Worm (Caenorhabditis elegans) whole organism, L2 larva: ENCODE data around the gene gpx-7.

ENCODE experiments used
- C34F6.9 ChIP-seq: fragments of 150-350 bp; optimal IDR thresholded peaks from 2 replicates; lab custom pipeline; 2014; ENCODE audit warnings: missing biosample characterization, missing genetic modification characterization
- F13H6.1 ChIP-seq: sonication (generic microtip); optimal IDR thresholded peaks from 2 replicates; lab custom pipeline; 2016; ENCODE audit warnings: missing genetic modification characterization, missing compliant biosample characterization
- ZK546.5 ChIP-seq: sonication (generic microtip); optimal IDR thresholded peaks from 2 replicates; lab custom pipeline; 2017; ENCODE audit warnings: missing biosample characterization, missing genetic modification characterization
- alr-1 ChIP-seq: fragments of 150-350 bp; optimal IDR thresholded peaks from 2 replicates; lab custom pipeline; 2014; ENCODE audit warnings: missing biosample characterization, missing genetic modification characterization
- aly-2 ChIP-seq: fragments of 150-350 bp; optimal IDR thresholded peaks from 2 replicates; lab custom pipeline; 2014; ENCODE audit warnings: missing biosample characterization, missing genetic modification characterization
- blmp-1 ChIP-seq: sonication (generic microtip); optimal IDR thresholded peaks from 2 replicates; lab custom pipeline; 2017; ENCODE audit warnings: missing genetic modification characterization, mild to moderate bottlenecking, missing compliant biosample characterization, antibody characterized with exemption, moderate library complexity; ENCODE audit not compliant: insufficient read depth
- ceh-16 ChIP-seq: fragments of 150-350 bp; optimal IDR thresholded peaks from 2 replicates; lab custom pipeline; 2014; ENCODE audit warnings: missing biosample characterization, missing genetic modification characterization
- crh-2 ChIP-seq: sonication (generic microtip); optimal IDR thresholded peaks from 2 replicates; lab custom pipeline; 2017; ENCODE audit warnings: missing biosample characterization, missing genetic modification characterization
- egl-27 ChIP-seq: sonication (generic microtip); optimal IDR thresholded peaks from 3 replicates; lab custom pipeline; 2017; ENCODE audit warnings: missing biosample characterization, missing genetic modification reagents, missing genetic modification characterization
- elt-1 ChIP-seq: fragments of 150-350 bp; optimal IDR thresholded peaks from 2 replicates; lab custom pipeline; 2014; ENCODE audit warnings: missing biosample characterization, missing genetic modification characterization
- fos-1 ChIP-seq: fragments of 150-350 bp; optimal IDR thresholded peaks from 2 replicates; lab custom pipeline; 2014; ENCODE audit warnings: missing biosample characterization, missing genetic modification characterization
- gmeb-1 ChIP-seq: fragments of 150-350 bp; optimal IDR thresholded peaks from 2 replicates; lab custom pipeline; 2014; ENCODE audit warnings: missing biosample characterization, missing genetic modification characterization
- lsy-2 ChIP-seq, 2 experiments: fragments of 150-350 bp in 1 of 2; sonication (generic microtip) in 1 of 2; optimal IDR thresholded peaks; 2 replicates each; lab custom pipeline; 2014 to 2017; ENCODE audit warnings: missing biosample characterization in 2 of 2, missing genetic modification characterization in 2 of 2
- mdl-1 ChIP-seq, 2 experiments: fragments of 150-350 bp in 1 of 2; sonication (generic microtip) in 1 of 2; optimal IDR thresholded peaks; 2 replicates each; lab custom pipeline; 2017; ENCODE audit warnings: missing biosample characterization in 2 of 2, missing genetic modification characterization in 2 of 2
- nhr-11 ChIP-seq: fragments of 150-350 bp; optimal IDR thresholded peaks from 2 replicates; lab custom pipeline; 2014; ENCODE audit warnings: missing biosample characterization, missing genetic modification characterization
- nhr-129 ChIP-seq: fragments of 150-350 bp; optimal IDR thresholded peaks from 2 replicates; lab custom pipeline; 2014; ENCODE audit warnings: missing biosample characterization, missing genetic modification characterization
- nhr-21 ChIP-seq: fragments of 150-350 bp; optimal IDR thresholded peaks from 2 replicates; lab custom pipeline; 2014; ENCODE audit warnings: missing biosample characterization, missing genetic modification characterization
- nhr-237 ChIP-seq: fragments of 150-350 bp; optimal IDR thresholded peaks from 2 replicates; lab custom pipeline; 2014; ENCODE audit warnings: missing biosample characterization, missing genetic modification characterization
- nhr-25 ChIP-seq: fragments of 150-350 bp; sonication (generic microtip); optimal IDR thresholded peaks from 3 replicates; lab custom pipeline; 2014; ENCODE audit warnings: missing biosample characterization, missing genetic modification characterization
- nhr-6 ChIP-seq: fragments of 150-350 bp; optimal IDR thresholded peaks from 2 replicates; lab custom pipeline; 2014; ENCODE audit warnings: missing biosample characterization, missing genetic modification characterization
- nhr-77 ChIP-seq: fragments of 150-350 bp; optimal IDR thresholded peaks from 2 replicates; lab custom pipeline; 2014; ENCODE audit warnings: missing biosample characterization, missing genetic modification characterization
- peb-1 ChIP-seq: fragments of 150-350 bp; optimal IDR thresholded peaks from 2 replicates; lab custom pipeline; 2014; ENCODE audit warnings: missing biosample characterization, missing genetic modification characterization
- skn-1 ChIP-seq: sonication (generic microtip); optimal IDR thresholded peaks from 2 replicates; lab custom pipeline; 2017; ENCODE audit warnings: missing biosample characterization, missing genetic modification characterization
- sma-3 ChIP-seq: sonication (generic microtip); optimal IDR thresholded peaks from 2 replicates; lab custom pipeline; 2016; ENCODE audit warnings: missing genetic modification reagents, missing genetic modification characterization, missing compliant biosample characterization
- sma-9 ChIP-seq, 2 experiments: fragments of 150-350 bp in 1 of 2; sonication (generic microtip) in 1 of 2; optimal IDR thresholded peaks; 2 replicates each; lab custom pipeline; 2014 to 2016; ENCODE audit warnings: missing genetic modification characterization in 2 of 2, mild to moderate bottlenecking in 1 of 2, missing biosample characterization in 1 of 2, missing compliant biosample characterization in 1 of 2, missing genetic modification reagents in 1 of 2, moderate library complexity in 1 of 2
- unc-39 ChIP-seq: fragments of 150-350 bp; optimal IDR thresholded peaks from 2 replicates; lab custom pipeline; 2014; ENCODE audit warnings: missing biosample characterization, missing genetic modification characterization
- unc-62 ChIP-seq: fragments of 150-350 bp; optimal IDR thresholded peaks from 2 replicates; lab custom pipeline; 2014; ENCODE audit warnings: missing biosample characterization, missing genetic modification reagents, missing genetic modification characterization
- ztf-11 ChIP-seq: sonication (generic microtip); optimal IDR thresholded peaks from 2 replicates; lab custom pipeline; 2017; ENCODE audit warnings: missing biosample characterization, missing genetic modification characterization
- ztf-4 ChIP-seq: fragments of 150-350 bp; optimal IDR thresholded peaks from 2 replicates; lab custom pipeline; 2014; ENCODE audit warnings: missing biosample characterization, missing genetic modification characterization

gpx-7 gene

DNA sequence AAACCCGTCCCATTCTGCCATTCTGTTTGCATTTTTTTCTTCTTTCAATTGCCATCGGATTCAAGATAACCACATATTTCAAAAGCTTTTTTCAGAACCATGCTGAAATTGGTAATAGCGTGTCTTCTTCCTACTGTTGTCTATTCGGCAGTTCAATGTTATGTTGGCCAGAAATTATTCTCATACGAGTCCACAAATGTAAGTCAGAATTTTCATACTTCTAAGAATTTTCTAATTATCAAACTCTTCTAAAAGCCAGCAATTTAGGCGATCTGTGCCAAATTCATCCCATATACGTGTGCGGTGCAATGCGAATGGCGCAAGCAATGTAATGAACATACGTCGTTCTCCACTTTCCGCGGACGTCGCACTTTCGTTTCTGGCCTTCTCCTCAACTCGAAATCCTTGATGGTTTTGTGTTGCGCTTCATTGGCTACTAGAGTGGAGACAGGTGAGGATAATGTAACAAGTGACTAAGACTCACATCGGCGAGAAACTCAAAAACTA lies 20.0 kb downstream of the gpx-7 start, which contains the start of gene ZK154.1:
TSS of gene ZK154.1 (plus strand) at position 51 of the 507 bp plus-strand sequence.
- no peak for TF ChIP-seq ceh-16 (tag; lab: Kevin White, UChicago)

DNA sequence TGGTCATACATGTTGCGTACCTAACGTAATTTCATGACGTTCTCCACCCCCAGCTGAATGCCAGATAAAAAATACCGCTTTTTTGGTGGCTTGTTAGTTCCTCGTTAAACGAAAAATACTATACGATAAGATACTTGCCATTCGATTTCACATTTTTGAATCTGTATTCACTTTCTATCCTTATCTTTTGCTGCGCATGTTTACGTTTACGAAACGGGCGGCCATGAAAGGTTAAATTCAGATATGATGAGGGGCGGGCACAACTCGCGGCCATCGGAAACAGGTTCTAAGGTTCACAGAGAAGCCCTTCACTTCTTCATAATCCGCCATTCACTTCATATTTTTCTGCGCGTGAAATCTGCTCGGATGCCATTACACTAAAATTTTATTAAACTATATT lies 20.8 kb downstream of the gpx-7 start:
- TF ChIP-seq nhr-25 (tag; lab: Kevin White, UChicago) (peak; percentile 24), unc-39 (no peak), blmp-1 (tag; lab: Kevin White, UChicago) (peak; percentile 74)

DNA sequence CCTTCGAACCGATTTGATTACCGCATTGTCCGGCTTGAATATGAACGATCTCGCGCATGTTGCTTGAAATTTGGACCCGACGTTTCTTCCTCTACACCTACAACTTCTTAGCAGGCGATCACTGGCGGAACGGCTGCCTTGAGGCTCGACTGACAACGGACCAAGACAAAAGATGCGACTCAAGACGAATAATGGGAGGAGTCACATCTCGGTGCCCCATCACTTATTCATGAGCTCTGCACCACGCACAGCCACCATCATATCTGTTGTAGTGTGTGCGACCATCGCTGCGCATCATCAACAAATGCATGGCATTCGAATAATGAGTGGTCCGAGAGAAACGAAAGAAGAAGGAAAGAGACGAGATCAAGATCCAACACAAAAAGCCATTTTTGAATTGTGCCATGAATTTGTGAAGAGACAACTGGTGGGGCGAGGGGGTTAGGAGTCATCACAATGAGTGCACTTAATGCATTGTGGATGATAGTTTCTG lies 23.0 kb downstream of the gpx-7 start, which contains the start of gene mec-7:
TSS of gene mec-7 (minus strand) at position 181 of the 493 bp plus-strand sequence.
- TF ChIP-seq nhr-6 (no peak), aly-2 (tag; lab: Kevin White, UChicago) (no peak), mdl-1 (tag; optimal IDR thresholded peaks at IDR 0.05; lab: Kevin White, UChicago) (no peak), ZK546.5 (tag; lab: Kevin White, UChicago) (no peak), egl-27 (tag; lab: Kevin White, UChicago) (no peak)

- peak; percentile 65 for TF ChIP-seq blmp-1 (tag; lab: Kevin White, UChicago)
- peak; percentile 13 for TF ChIP-seq F13H6.1 (tag; lab: Kevin White, UChicago)
- TF ChIP-seq peb-1 = no peak
- TF ChIP-seq nhr-6 = no peak
- TF ChIP-seq mdl-1 (tag; optimal IDR thresholded peaks at IDR 0.05; lab: Kevin White, UChicago) = no peak
- TF ChIP-seq sma-9 (GFP tag; optimal IDR thresholded peaks at IDR 0.05; lab: Kevin White, UChicago) = peak; percentile 81
- TF ChIP-seq sma-9 (tag; optimal IDR thresholded peaks at IDR 0.05; lab: Kevin White, UChicago) = no peak
- no peak for TF ChIP-seq ztf-11 (tag; lab: Kevin White, UChicago)
- peak; percentile 88 for TF ChIP-seq elt-1
- no peak for TF ChIP-seq alr-1 (tag; lab: Kevin White, UChicago)
- TF ChIP-seq fos-1 = peak; percentile 20
- TF ChIP-seq unc-62 (GFP tag; lab: Kevin White, UChicago) = no peak
- no peak for TF ChIP-seq nhr-237 (tag; lab: Kevin White, UChicago)
- TF ChIP-seq sma-3 (GFP tag; lab: Kevin White, UChicago) = peak; percentile 58
- peak; percentile 4 for TF ChIP-seq C34F6.9
- TF ChIP-seq crh-2 (tag; lab: Kevin White, UChicago) = peak; percentile 43
- TF ChIP-seq gmeb-1 (tag; lab: Kevin White, UChicago) = peak; percentile 24
- no peak for TF ChIP-seq nhr-77 (tag; lab: Kevin White, UChicago)
- TF ChIP-seq nhr-25 (tag; lab: Kevin White, UChicago) = peak; percentile 72
- peak; percentile 41 for TF ChIP-seq egl-27 (tag; lab: Kevin White, UChicago)
- peak; percentile 47 for TF ChIP-seq nhr-21 (tag; lab: Kevin White, UChicago)
- TF ChIP-seq ceh-16 (tag; lab: Kevin White, UChicago) = no peak
- peak; percentile 31 for TF ChIP-seq nhr-129 (tag; lab: Kevin White, UChicago)
- TF ChIP-seq lsy-2 (tag; optimal IDR thresholded peaks at IDR 0.05; lab: Kevin White, UChicago) = peak in 1 of 2 experiments; percentile 21
Measured at ce11 chrX:7773714-7774318, 25.8 kb downstream of the gpx-7 start.

DNA sequence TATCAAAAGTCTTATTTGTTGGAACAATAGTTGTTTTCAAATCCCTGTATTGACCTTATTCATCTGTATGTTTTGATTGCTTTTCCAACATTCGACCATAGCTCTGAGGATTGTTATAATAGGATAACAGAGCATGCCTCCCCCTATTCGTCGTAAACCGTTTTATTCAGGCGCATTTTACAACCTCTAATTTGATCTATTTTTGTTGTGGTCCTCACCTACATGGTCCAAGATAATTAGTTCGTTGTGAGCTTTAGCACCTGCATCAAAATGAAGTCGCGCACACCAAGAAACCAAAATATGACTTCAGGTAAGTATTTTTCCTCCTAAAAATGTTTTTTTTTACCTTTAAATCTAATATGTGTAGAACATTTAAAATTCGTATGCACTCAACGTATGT lies 46.8 kb downstream of the gpx-7 start, which contains the start of gene deg-1:
TSS of gene deg-1 (plus strand) at position 301 of the 400 bp plus-strand sequence.
- TF ChIP-seq lsy-2 (tag; optimal IDR thresholded peaks at IDR 0.05; lab: Kevin White, UChicago) (no peak), elt-1 (no peak), nhr-77 (tag; lab: Kevin White, UChicago) (no peak), crh-2 (tag; lab: Kevin White, UChicago) (no peak), peb-1 (no peak), ztf-4 (tag; lab: Kevin White, UChicago) (no peak), nhr-11 (tag; lab: Kevin White, UChicago) (no peak)

DNA sequence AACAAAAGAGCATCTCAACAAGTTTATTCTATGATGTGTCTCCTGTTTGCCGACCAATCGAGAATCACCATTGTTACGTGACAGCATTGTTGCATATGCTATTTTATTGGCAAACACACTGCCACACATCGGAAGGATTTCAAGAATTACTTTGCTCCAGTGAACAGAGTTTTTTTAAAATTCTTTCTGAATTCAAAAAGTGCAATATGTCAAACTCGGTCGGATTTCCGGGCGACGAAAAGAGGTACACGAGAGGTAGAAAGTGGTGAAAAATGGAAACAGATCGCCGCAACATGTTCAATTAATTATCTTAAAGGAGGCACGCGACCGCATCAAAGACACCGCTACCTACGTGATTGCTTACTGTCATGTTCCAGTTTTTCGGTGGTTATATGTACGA lies 49.5 kb downstream of the gpx-7 start:
- no peak for TF ChIP-seq skn-1 (tag; lab: Kevin White, UChicago)
